Fruit fly (Drosophila melanogaster) whole organism, embryonic: Measurements from ENCODE around the gene isoQC.

ENCODE experiments used
- Ada2b ChIP-seq: fragments of 200-800 bp; sonication (Bioruptor generic); IDR thresholded peaks from 2 replicates; pipeline ENCODE4 v1.3.6; 2022; ENCODE audit warnings: missing biosample characterization, missing genetic modification characterization
- Aef1 ChIP-seq: fragments of 200-800 bp; sonication (Bioruptor generic); IDR thresholded peaks from 3 replicates; pipeline ENCODE4 v1.3.6; 2022; ENCODE audit warnings: missing biosample characterization, missing genetic modification characterization
- Blimp-1 ChIP-seq: fragments of 200-800 bp; sonication (Bioruptor generic); optimal IDR thresholded peaks from 3 replicates; lab custom pipeline; 2018; ENCODE audit warnings: missing biosample characterization, missing genetic modification characterization, mild to moderate bottlenecking, moderate library complexity, missing genetic modification reagents
- CG10209 ChIP-seq: fragments of 200-800 bp; sonication (Bioruptor generic); optimal IDR thresholded peaks from 3 replicates; lab custom pipeline; 2017; ENCODE audit warnings: missing biosample characterization, mild to moderate bottlenecking, missing genetic modification characterization, missing genetic modification reagents
- CG10543 ChIP-seq: fragments of 200-800 bp; sonication (Bioruptor generic); optimal IDR thresholded peaks from 3 replicates; lab custom pipeline; 2017; ENCODE audit warnings: missing biosample characterization, mild to moderate bottlenecking, missing genetic modification characterization, moderate library complexity
- CG11247 ChIP-seq: fragments of 200-800 bp; sonication (Bioruptor generic); IDR thresholded peaks from 2 replicates; pipeline ENCODE4 v1.3.6; 2022; ENCODE audit warnings: missing biosample characterization, missing genetic modification characterization
- CG11695 ChIP-seq: fragments of 200-800 bp; sonication (Bioruptor generic); IDR thresholded peaks from 3 replicates; pipeline ENCODE4 v1.3.6; 2022; ENCODE audit warnings: missing biosample characterization, missing genetic modification characterization
- CG11723 ChIP-seq: fragments of 200-800 bp; sonication (Bioruptor generic); optimal IDR thresholded peaks from 2 replicates; lab custom pipeline; 2017; ENCODE audit warnings: missing biosample characterization, mild to moderate bottlenecking, missing genetic modification characterization
- CG13424 ChIP-seq: fragments of 200-800 bp; sonication (Bioruptor generic); optimal IDR thresholded peaks from 2 replicates; lab custom pipeline; 2019; ENCODE audit warnings: missing biosample characterization, mild to moderate bottlenecking, missing genetic modification characterization, moderate library complexity
- CG1603 ChIP-seq: fragments of 200-800 bp; sonication (Bioruptor generic); optimal IDR thresholded peaks from 2 replicates; lab custom pipeline; 2019; ENCODE audit warnings: missing biosample characterization, mild to moderate bottlenecking, missing genetic modification characterization, moderate library complexity
- CG16813 ChIP-seq: fragments of 200-800 bp; sonication (Bioruptor generic); IDR thresholded peaks from 3 replicates; pipeline ENCODE4 v1.3.6; 2022; ENCODE audit warnings: missing biosample characterization, missing genetic modification characterization; ENCODE audit not compliant: partially characterized antibody
- CG17361 ChIP-seq: fragments of 200-800 bp; sonication (Bioruptor generic); IDR thresholded peaks from 3 replicates; pipeline ENCODE4 v1.3.6; 2022; ENCODE audit warnings: missing biosample characterization, missing genetic modification characterization
- CG17912 ChIP-seq: fragments of 200-800 bp; sonication (Bioruptor generic); optimal IDR thresholded peaks from 2 replicates; lab custom pipeline; 2018; ENCODE audit warnings: missing biosample characterization, mild to moderate bottlenecking, missing genetic modification characterization
- CG30431 ChIP-seq: fragments of 200-800 bp; sonication (Bioruptor generic); optimal IDR thresholded peaks from 2 replicates; lab custom pipeline; 2017; ENCODE audit warnings: missing biosample characterization, missing genetic modification characterization
- CG3163 ChIP-seq: fragments of 200-800 bp; sonication (Bioruptor generic); optimal IDR thresholded peaks from 3 replicates; lab custom pipeline; 2016; ENCODE audit warnings: missing biosample characterization, missing genetic modification characterization
- CG42726 ChIP-seq: fragments of 200-800 bp; sonication (Bioruptor generic); IDR thresholded peaks from 2 replicates; pipeline ENCODE4 v1.3.6; 2022; ENCODE audit warnings: missing biosample characterization, missing genetic modification characterization; ENCODE audit not compliant: partially characterized antibody
- CG4328 ChIP-seq: fragments of 200-800 bp; sonication (Bioruptor generic); optimal IDR thresholded peaks from 3 replicates; lab custom pipeline; 2017; ENCODE audit warnings: missing biosample characterization, missing genetic modification reagents, missing genetic modification characterization
- CG6689 ChIP-seq: fragments of 200-800 bp; sonication (Bioruptor generic); IDR thresholded peaks from 2 replicates; pipeline ENCODE4 v1.3.6; 2022; ENCODE audit warnings: missing biosample characterization, missing genetic modification characterization
- CG8924 ChIP-seq: fragments of 200-800 bp; optimal IDR thresholded peaks from 3 replicates; lab custom pipeline; 2019; ENCODE audit warnings: missing biosample characterization, mild to moderate bottlenecking, missing genetic modification characterization, moderate library complexity
- CG9727 ChIP-seq: fragments of 200-800 bp; sonication (Bioruptor generic); optimal IDR thresholded peaks from 3 replicates; lab custom pipeline; 2017; ENCODE audit warnings: missing biosample characterization, mild to moderate bottlenecking, missing genetic modification characterization
- CG9817 ChIP-seq: fragments of 200-800 bp; sonication (Bioruptor generic); optimal IDR thresholded peaks from 2 replicates; lab custom pipeline; 2018; ENCODE audit warnings: missing biosample characterization, mild to moderate bottlenecking, missing genetic modification characterization, moderate library complexity
- CTCF ChIP-seq: fragments of 200-800 bp; sonication (Bioruptor generic); optimal IDR thresholded peaks from 2 replicates; lab custom pipeline; 2017; ENCODE audit warnings: missing biosample characterization, mild to moderate bottlenecking, missing genetic modification characterization, moderate library complexity
- Dbx ChIP-seq: fragments of 200-800 bp; sonication (Bioruptor generic); IDR thresholded peaks from 3 replicates; pipeline ENCODE4 v1.3.6; 2022; ENCODE audit warnings: missing biosample characterization, missing genetic modification characterization
- H2.0 ChIP-seq: fragments of 200-800 bp; sonication (Bioruptor generic); IDR thresholded peaks from 2 replicates; pipeline ENCODE4 v1.3.6; 2022; ENCODE audit warnings: missing biosample characterization, missing genetic modification characterization
- MTF-1 ChIP-seq: fragments of 200-800 bp; sonication (Bioruptor generic); optimal IDR thresholded peaks from 2 replicates; lab custom pipeline; 2018; ENCODE audit warnings: missing biosample characterization, mild to moderate bottlenecking, missing genetic modification characterization, borderline replicate concordance
- Nf-YB ChIP-seq: fragments of 200-800 bp; sonication (Bioruptor generic); optimal IDR thresholded peaks from 3 replicates; lab custom pipeline; 2019; ENCODE audit warnings: missing biosample characterization, mild to moderate bottlenecking, missing genetic modification characterization, moderate library complexity
- Nf-YC ChIP-seq: fragments of 200-800 bp; optimal IDR thresholded peaks from 3 replicates; lab custom pipeline; 2019; ENCODE audit warnings: missing biosample characterization, mild to moderate bottlenecking, missing genetic modification characterization, moderate library complexity
- Pdp1 ChIP-seq, 2 experiments: fragments of 200-800 bp; sonication (Bioruptor generic); optimal IDR thresholded peaks; 3 replicates each; lab custom pipeline; 2016; ENCODE audit warnings: missing biosample characterization in 2 of 2, missing genetic modification characterization in 2 of 2, mild to moderate bottlenecking in 1 of 2, moderate library complexity in 1 of 2
- Xbp1 ChIP-seq: fragments of 200-800 bp; sonication (Bioruptor generic); optimal IDR thresholded peaks from 3 replicates; lab custom pipeline; 2016; ENCODE audit warnings: missing biosample characterization, mild to moderate bottlenecking, missing genetic modification characterization
- Xrp1 ChIP-seq: fragments of 200-800 bp; sonication (Bioruptor generic); IDR thresholded peaks from 2 replicates; pipeline ENCODE4 v1.3.6; 2022; ENCODE audit warnings: missing biosample characterization, missing genetic modification characterization
- ac ChIP-seq: fragments of 200-800 bp; sonication (Bioruptor generic); optimal IDR thresholded peaks from 3 replicates; lab custom pipeline; 2017; ENCODE audit warnings: missing biosample characterization, mild to moderate bottlenecking, missing genetic modification characterization
- bcd ChIP-seq: fragments of 200-800 bp; sonication (Bioruptor generic); optimal IDR thresholded peaks from 2 replicates; lab custom pipeline; 2017; ENCODE audit warnings: missing biosample characterization, mild to moderate bottlenecking, missing genetic modification characterization
- chinmo ChIP-seq: fragments of 200-800 bp; sonication (Bioruptor generic); IDR thresholded peaks from 4 replicates; pipeline ENCODE4 v1.3.6; 2022; ENCODE audit warnings: missing biosample characterization, missing genetic modification characterization; ENCODE audit not compliant: partially characterized antibody
- corto ChIP-seq: fragments of 200-800 bp; sonication (Bioruptor generic); optimal IDR thresholded peaks from 2 replicates; lab custom pipeline; 2016; ENCODE audit warnings: missing biosample characterization, mild to moderate bottlenecking, missing genetic modification characterization, moderate library complexity
- croc ChIP-seq: fragments of 200-800 bp; sonication (Bioruptor generic); conservative IDR thresholded peaks from 3 replicates; pipeline ENCODE4 v1.3.6; 2022; ENCODE audit warnings: missing biosample characterization, missing genetic modification characterization
- cwo ChIP-seq: fragments of 200-800 bp; sonication (Bioruptor generic); optimal IDR thresholded peaks from 3 replicates; lab custom pipeline; 2017; ENCODE audit warnings: missing biosample characterization, missing genetic modification characterization, mild to moderate bottlenecking, moderate library complexity, missing genetic modification reagents
- dysf ChIP-seq: fragments of 200-800 bp; sonication (Bioruptor generic); IDR thresholded peaks from 3 replicates; pipeline ENCODE4 v1.3.6; 2022; ENCODE audit warnings: missing biosample characterization, missing genetic modification characterization
- esg ChIP-seq: fragments of 200-800 bp; sonication (Bioruptor generic); conservative IDR thresholded peaks from 2 replicates; pipeline ENCODE4 v1.3.6; 2022; ENCODE audit warnings: missing biosample characterization, missing genetic modification characterization
- eyg ChIP-seq: fragments of 200-800 bp; sonication (Bioruptor generic); optimal IDR thresholded peaks from 3 replicates; lab custom pipeline; 2016; ENCODE audit warnings: missing biosample characterization, missing genetic modification characterization
- gem ChIP-seq: fragments of 200-800 bp; sonication (Bioruptor generic); optimal IDR thresholded peaks from 2 replicates; lab custom pipeline; 2019; ENCODE audit warnings: missing biosample characterization, mild to moderate bottlenecking, missing genetic modification characterization, moderate library complexity
- jigr1 ChIP-seq: fragments of 200-800 bp; sonication (Bioruptor generic); IDR thresholded peaks from 3 replicates; pipeline ENCODE4 v1.3.6; 2022; ENCODE audit warnings: missing biosample characterization, missing genetic modification characterization
- oc ChIP-seq: fragments of 200-800 bp; sonication (Bioruptor generic); optimal IDR thresholded peaks from 2 replicates; lab custom pipeline; 2018; ENCODE audit warnings: missing biosample characterization, mild to moderate bottlenecking, missing genetic modification characterization, moderate library complexity
- org-1 ChIP-seq: fragments of 200-800 bp; sonication (Bioruptor generic); optimal IDR thresholded peaks from 2 replicates; lab custom pipeline; 2017; ENCODE audit warnings: missing biosample characterization, missing genetic modification characterization
- prd ChIP-seq, 3 experiments: fragments of >200 bp in 2 of 3; fragments of 200-800 bp in 1 of 3; sonication (Bioruptor generic) in 1 of 3; optimal IDR thresholded peaks in 2 of 3; IDR thresholded peaks in 1 of 3; 2 replicates in 2 of 3; 3 replicates in 1 of 3; pipeline versions ENCODE4 v1.3.6 to Lab custom; 2017 to 2022; ENCODE audit warnings: missing biosample characterization in 1 of 3, missing genetic modification characterization in 1 of 3
- pzg ChIP-seq: fragments of 200-800 bp; sonication (Bioruptor generic); optimal IDR thresholded peaks from 3 replicates; lab custom pipeline; 2018; ENCODE audit warnings: missing biosample characterization, mild to moderate bottlenecking, missing genetic modification characterization, moderate library complexity
- so ChIP-seq: fragments of 200-800 bp; sonication (Bioruptor generic); IDR thresholded peaks from 3 replicates; pipeline ENCODE4 v1.3.6; 2022; ENCODE audit warnings: missing biosample characterization, missing genetic modification characterization
- toy ChIP-seq: fragments of 200-800 bp; sonication (Bioruptor generic); IDR thresholded peaks from 2 replicates; pipeline ENCODE4 v1.3.6; 2022; ENCODE audit warnings: missing biosample characterization, missing genetic modification characterization

isoQC gene

DNA sequence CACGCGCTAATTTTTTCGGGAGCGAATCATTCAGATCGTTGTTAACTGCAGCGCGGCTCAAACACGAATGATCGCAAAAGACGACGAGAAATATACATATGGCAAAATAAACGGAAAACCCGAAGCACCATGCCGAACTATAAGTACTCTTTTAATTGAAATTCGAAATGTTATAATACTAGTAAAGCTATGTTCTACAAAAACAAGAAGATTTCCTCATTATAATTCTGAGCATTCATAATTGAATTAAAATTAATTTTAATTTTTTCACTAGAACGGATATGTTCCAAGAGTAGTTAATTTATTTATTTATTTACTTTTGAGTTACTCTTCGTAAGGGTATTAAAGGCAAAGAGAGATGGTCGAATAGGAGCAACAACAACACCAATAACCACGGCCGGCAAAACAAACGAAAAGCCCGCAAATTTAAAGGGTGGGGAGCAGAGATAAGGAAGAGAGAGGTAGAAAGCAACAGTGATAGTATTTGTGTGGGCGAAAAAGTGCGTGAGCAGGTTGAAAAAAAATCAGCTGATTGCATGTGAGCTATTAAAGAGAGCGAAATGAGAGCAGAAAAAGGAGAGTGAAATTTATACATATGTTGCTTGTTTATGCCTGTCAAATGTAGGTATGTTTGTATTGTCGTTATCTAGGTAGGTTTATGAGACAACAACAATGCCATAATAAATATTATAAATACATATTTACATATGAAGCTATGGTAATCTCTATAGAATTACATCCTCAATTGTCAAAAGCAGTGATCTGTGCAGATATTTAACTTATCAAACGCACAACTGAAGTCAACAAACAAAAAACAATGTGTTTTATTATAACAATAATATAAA lies 19.4 kb downstream of the isoQC start (continued):
- TF ChIP-seq Xbp1 (GFP tag; lab: Kevin White, UChicago) (peak; percentile 67), toy (0 out of 2 replicates have a peak, but pooled peaks have one; percentile 33), CG11695 (GFP tag; lab: Robert Waterston, UW) (peak; percentile 89), CG11247 (GFP tag; lab: Robert Waterston, UW) (no peak; the same call in 1 of the 2 replicates), CG42726 (GFP tag; lab: Robert Waterston, UW) (no peak), Blimp-1 (GFP tag; lab: Kevin White, UChicago) (peak; percentile 42), CG30431 (GFP tag; lab: Kevin White, UChicago) (no peak), CG17912 (GFP tag; lab: Kevin White, UChicago) (no peak), Nf-YB (peak; percentile 49), Ada2b (GFP tag; lab: Robert Waterston, UW) (peak; percentile 80), CG11723 (no peak), cwo (GFP tag; lab: Kevin White, UChicago) (peak; percentile 72), corto (GFP tag; lab: Kevin White, UChicago) (peak; percentile 59), CG9727 (peak; percentile 73), CG17361 (GFP tag; lab: Robert Waterston, UW) (peak; percentile 69), eyg (GFP tag; lab: Kevin White, UChicago) (peak; percentile 39), CG13424 (tag; lab: Kevin White, UChicago) (peak; percentile 73), bcd (GFP tag; lab: Kevin White, UChicago) (peak; percentile 69), CG3163 (GFP tag; lab: Kevin White, UChicago) (peak; percentile 50), so (GFP tag; lab: Robert Waterston, UW) (peak; percentile 73; the same call in 2 of the 3 replicates), CG1603 (tag; lab: Kevin White, UChicago) (peak; percentile 11), CG8924 (tag; lab: Kevin White, UChicago) (peak; percentile 84), croc (GFP tag; lab: Robert Waterston, UW) (no peak), Aef1 (peak; percentile 72), dysf (GFP tag; lab: Robert Waterston, UW) (peak; percentile 87), H2.0 (peak; percentile 71), pzg (GFP tag; lab: Kevin White, UChicago) (no peak), MTF-1 (peak; percentile 59), CG9817 (peak; percentile 27), CG6689 (GFP tag; lab: Robert Waterston, UW) (peak; percentile 81), Xrp1 (GFP tag; lab: Robert Waterston, UW) (peak; percentile 79), prd (optimal IDR thresholded peaks at IDR 0.05; lab: Kevin White, UChicago) (no peak), prd (GFP tag; IDR thresholded peaks at IDR 0.05; lab: Robert Waterston, UW) (peak; percentile 82), esg (GFP tag; lab: Robert Waterston, UW) (peak; percentile 64), Pdp1 (GFP tag; optimal IDR thresholded peaks at IDR 0.05; lab: Kevin White, UChicago) (peak; percentile 37 to 53), CTCF (GFP tag; lab: Kevin White, UChicago) (peak; percentile 40), CG10543 (peak; percentile 15), ac (GFP tag; lab: Kevin White, UChicago) (no peak), chinmo (GFP tag; lab: Robert Waterston, UW) (0 out of 4 replicates have a peak, but pooled peaks have one; percentile 30), org-1 (GFP tag; lab: Kevin White, UChicago) (peak; percentile 58), gem (tag; lab: Kevin White, UChicago) (peak; percentile 88), CG10209 (GFP tag; lab: Kevin White, UChicago) (peak; percentile 56), jigr1 (peak; percentile 53; the same call in 2 of the 3 replicates), CG4328 (no peak), CG16813 (GFP tag; lab: Robert Waterston, UW) (no peak), Dbx (peak; percentile 83), Nf-YC (tag; lab: Kevin White, UChicago) (peak; percentile 35), oc (no peak)
